Worm (Caenorhabditis elegans) whole organism, mixed stage, embryonic: ENCODE measurements around the gene T02D1.4.

Source experiments
- bed-3 ChIP-seq: fragments of 200-800 bp; sonication (Bioruptor generic); optimal IDR thresholded peaks from 3 replicates; lab custom pipeline; 2018; ENCODE audit warnings: mild to moderate bottlenecking, missing genetic modification characterization, moderate library complexity, missing compliant biosample characterization
- blmp-1 ChIP-seq: fragments of 150-350 bp; optimal IDR thresholded peaks from 2 replicates; lab custom pipeline; 2014; ENCODE audit warnings: missing biosample characterization, missing genetic modification characterization
- ceh-39 ChIP-seq: fragments of 150-350 bp; optimal IDR thresholded peaks from 2 replicates; lab custom pipeline; 2014; ENCODE audit warnings: missing biosample characterization, missing genetic modification characterization
- cnd-1 ChIP-seq: fragments of 200-800 bp; sonication (Bioruptor generic); optimal IDR thresholded peaks from 2 replicates; lab custom pipeline; 2018; ENCODE audit warnings: mild to moderate bottlenecking, missing genetic modification characterization, missing compliant biosample characterization
- drap-1 ChIP-seq: fragments of 200-800 bp; sonication (Bioruptor generic); optimal IDR thresholded peaks from 3 replicates; lab custom pipeline; 2018; ENCODE audit warnings: mild to moderate bottlenecking, missing genetic modification characterization, missing compliant biosample characterization
- elt-1 ChIP-seq: sonication (generic microtip); optimal IDR thresholded peaks from 2 replicates; lab custom pipeline; 2017; ENCODE audit warnings: missing genetic modification characterization, mild to moderate bottlenecking, missing compliant biosample characterization, antibody characterized with exemption, moderate library complexity, borderline replicate concordance; ENCODE audit not compliant: insufficient read depth
- elt-3 ChIP-seq: fragments of 150-350 bp; optimal IDR thresholded peaks from 2 replicates; lab custom pipeline; 2014; ENCODE audit warnings: missing biosample characterization, missing genetic modification characterization
- flh-1 ChIP-seq: fragments of 200-800 bp; sonication (Bioruptor generic); optimal IDR thresholded peaks from 2 replicates; lab custom pipeline; 2018; ENCODE audit warnings: mild to moderate bottlenecking, missing genetic modification characterization, moderate library complexity, missing compliant biosample characterization
- ham-2 ChIP-seq: fragments of 200-800 bp; sonication (Bioruptor generic); optimal IDR thresholded peaks from 2 replicates; lab custom pipeline; 2018; ENCODE audit warnings: mild to moderate bottlenecking, missing genetic modification characterization, missing compliant biosample characterization
- hlh-1 ChIP-seq: fragments of 150-350 bp; optimal IDR thresholded peaks from 2 replicates; lab custom pipeline; 2014; ENCODE audit warnings: missing biosample characterization, missing genetic modification reagents, missing genetic modification characterization
- lin-13 ChIP-seq: fragments of 150-350 bp; optimal IDR thresholded peaks from 2 replicates; lab custom pipeline; 2014; ENCODE audit warnings: missing biosample characterization, missing genetic modification characterization
- lin-32 ChIP-seq: fragments of 200-800 bp; sonication (Bioruptor generic); optimal IDR thresholded peaks from 2 replicates; lab custom pipeline; 2018; ENCODE audit warnings: mild to moderate bottlenecking, missing genetic modification characterization, missing compliant biosample characterization
- lsy-2 ChIP-seq: fragments of 150-350 bp; optimal IDR thresholded peaks from 2 replicates; lab custom pipeline; 2014; ENCODE audit warnings: missing biosample characterization, missing genetic modification characterization
- mab-5 ChIP-seq: fragments of 150-350 bp; optimal IDR thresholded peaks from 2 replicates; lab custom pipeline; 2014; ENCODE audit warnings: missing biosample characterization, missing genetic modification characterization
- mep-1 ChIP-seq: fragments of 150-350 bp; optimal IDR thresholded peaks from 2 replicates; lab custom pipeline; 2017; ENCODE audit warnings: missing biosample characterization, missing genetic modification reagents, missing genetic modification characterization, inconsistent platforms
- mls-2 ChIP-seq: sonication (generic microtip); optimal IDR thresholded peaks from 2 replicates; lab custom pipeline; 2016; ENCODE audit warnings: mild to moderate bottlenecking, missing genetic modification characterization, moderate library complexity, missing compliant biosample characterization
- nhr-12 ChIP-seq: fragments of 150-350 bp; optimal IDR thresholded peaks from 2 replicates; lab custom pipeline; 2014; ENCODE audit warnings: missing biosample characterization, missing genetic modification characterization
- nhr-28 ChIP-seq: fragments of 150-350 bp; optimal IDR thresholded peaks from 2 replicates; lab custom pipeline; 2014; ENCODE audit warnings: missing biosample characterization, missing genetic modification characterization
- nhr-76 ChIP-seq: sonication (generic microtip); optimal IDR thresholded peaks from 2 replicates; lab custom pipeline; 2017; ENCODE audit warnings: missing biosample characterization, missing genetic modification characterization
- pha-4 ChIP-seq: fragments of 150-350 bp; optimal IDR thresholded peaks from 2 replicates; lab custom pipeline; 2018; ENCODE audit warnings: missing biosample characterization, missing genetic modification reagents, missing genetic modification characterization
- sem-2 ChIP-seq: fragments of 200-800 bp; sonication (Bioruptor generic); optimal IDR thresholded peaks from 2 replicates; lab custom pipeline; 2018; ENCODE audit warnings: mild to moderate bottlenecking, missing genetic modification characterization, missing compliant biosample characterization
- snpc-4 ChIP-seq: fragments of 150-350 bp; optimal IDR thresholded peaks from 2 replicates; lab custom pipeline; 2014; ENCODE audit warnings: missing biosample characterization, missing genetic modification characterization
- sptf-1 ChIP-seq: sonication (generic microtip); optimal IDR thresholded peaks from 2 replicates; lab custom pipeline; 2017; ENCODE audit warnings: mild to moderate bottlenecking, missing genetic modification characterization, moderate library complexity, missing compliant biosample characterization
- tbx-8 ChIP-seq: fragments of 200-800 bp; sonication (Bioruptor generic); optimal IDR thresholded peaks from 2 replicates; lab custom pipeline; 2018; ENCODE audit warnings: mild to moderate bottlenecking, missing genetic modification characterization, moderate library complexity, missing compliant biosample characterization
- unc-120 ChIP-seq: sonication (generic microtip); optimal IDR thresholded peaks from 2 replicates; lab custom pipeline; 2017; ENCODE audit warnings: missing genetic modification characterization, missing compliant biosample characterization; ENCODE audit not compliant: poor library complexity, severe bottlenecking
- unc-39 ChIP-seq: fragments of 150-350 bp; optimal IDR thresholded peaks from 2 replicates; lab custom pipeline; 2014; ENCODE audit warnings: missing biosample characterization, missing genetic modification characterization
- unc-62 ChIP-seq: fragments of 150-350 bp; optimal IDR thresholded peaks from 2 replicates; lab custom pipeline; 2014; ENCODE audit warnings: missing biosample characterization, missing genetic modification reagents, missing genetic modification characterization
- ztf-11 ChIP-seq: fragments of 150-350 bp; optimal IDR thresholded peaks from 2 replicates; lab custom pipeline; 2014; ENCODE audit warnings: missing biosample characterization, missing genetic modification characterization

The T02D1.4 gene

DNA sequence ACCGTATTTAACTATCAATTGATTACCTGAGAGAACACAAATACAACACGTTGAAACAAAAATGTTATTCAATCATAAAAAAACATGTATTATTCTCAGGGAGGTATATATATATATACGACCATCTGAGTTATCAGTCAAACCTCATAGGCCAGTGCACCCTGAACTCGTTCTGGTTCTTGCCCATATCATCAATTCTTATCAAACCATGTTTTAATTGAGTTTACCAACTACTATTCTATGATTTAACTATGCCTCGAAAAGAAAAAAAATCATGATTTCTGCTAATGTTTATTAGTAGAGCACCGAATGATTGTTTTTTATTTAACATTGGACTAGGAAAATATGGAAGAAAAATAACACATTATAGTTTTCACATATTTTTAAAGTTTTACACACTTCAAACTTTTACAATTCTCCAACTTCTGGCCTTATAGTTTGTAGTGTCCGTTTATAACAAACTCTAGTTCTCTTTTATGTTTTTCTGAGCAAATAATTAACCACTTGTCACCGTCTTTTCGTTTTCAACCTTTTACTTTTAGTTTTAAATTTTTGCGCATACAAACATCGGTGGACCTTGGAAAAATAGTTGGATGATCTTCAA lies 32.8 kb downstream of the T02D1.4 start:
- TF ChIP-seq mab-5 (tag; lab: Kevin White, UChicago), result no peak
- TF ChIP-seq ceh-39 (tag; lab: Kevin White, UChicago), result no peak
- TF ChIP-seq blmp-1 (tag; lab: Kevin White, UChicago), result no peak
- TF ChIP-seq bed-3, result no peak
- TF ChIP-seq elt-1 (tag; lab: Kevin White, UChicago), result no peak
- no peak for TF ChIP-seq pha-4 (tag; lab: Kevin White, UChicago)
- TF ChIP-seq sem-2, result no peak
- no peak for TF ChIP-seq mls-2 (tag; lab: Kevin White, UChicago)
- no peak for TF ChIP-seq lsy-2 (tag; lab: Kevin White, UChicago)
- TF ChIP-seq elt-3 (tag; lab: Kevin White, UChicago), result no peak
- no peak for TF ChIP-seq lin-13
- TF ChIP-seq unc-39, result no peak
- TF ChIP-seq flh-1 (GFP tag; lab: Kevin White, UChicago), result no peak

- TF ChIP-seq snpc-4 (tag; lab: Kevin White, UChicago) (no peak), mab-5 (tag; lab: Kevin White, UChicago) (no peak), tbx-8 (GFP tag; lab: Kevin White, UChicago) (no peak), hlh-1 (no peak), ceh-39 (tag; lab: Kevin White, UChicago) (no peak), pha-4 (tag; lab: Kevin White, UChicago) (no peak), bed-3 (no peak), lin-13 (no peak), nhr-76 (tag; lab: Kevin White, UChicago) (no peak), elt-3 (tag; lab: Kevin White, UChicago) (no peak), flh-1 (GFP tag; lab: Kevin White, UChicago) (no peak)
Measured at ce11 chrIV:17435228-17435627, 35.7 kb downstream of the T02D1.4 start.

DNA sequence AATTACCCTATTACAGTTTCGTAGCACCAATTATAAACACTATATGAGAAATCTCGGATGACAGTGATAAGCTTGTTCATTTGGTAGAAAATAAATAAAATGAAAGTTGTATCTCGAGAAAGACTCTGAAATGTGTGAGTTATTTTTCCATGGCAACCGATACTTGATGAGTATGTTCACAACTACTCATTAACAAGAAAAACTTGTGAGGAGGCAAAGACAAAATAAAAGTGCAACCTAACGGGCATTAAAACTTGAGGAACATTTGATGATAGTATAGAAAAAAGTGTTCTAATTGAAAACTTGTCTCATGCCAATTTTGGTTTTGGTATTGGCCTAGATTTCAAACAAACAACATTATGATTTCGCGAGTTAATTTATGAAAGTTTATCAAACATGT lies 37.0 kb downstream of the T02D1.4 start, which contains the start of gene gcy-27:
TSS of gene gcy-27 (minus strand) at position 101 of the 400 bp plus-strand sequence.
- TF ChIP-seq unc-39 (no peak), sem-2 (no peak)

DNA sequence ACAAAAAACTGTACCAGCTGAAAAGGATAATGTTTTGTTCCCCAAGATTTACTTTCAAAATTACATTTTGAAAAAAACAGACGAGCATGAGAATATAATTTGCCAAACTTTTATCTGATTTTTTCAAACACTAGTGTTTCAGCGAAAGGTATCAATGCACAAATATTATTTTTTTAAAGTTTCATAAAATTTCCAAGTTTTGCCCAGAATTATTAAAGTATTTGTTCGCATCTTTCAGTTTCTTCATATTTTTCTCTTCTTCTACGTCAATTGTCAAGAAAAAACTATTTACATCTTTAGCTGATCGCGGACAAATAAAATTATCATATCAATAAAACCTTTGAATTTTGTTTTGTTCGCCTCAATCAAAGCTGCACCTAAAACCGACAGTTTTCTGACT lies 37.5 kb downstream of the T02D1.4 start, which contains the start of gene C06A12.8:
TSS of gene C06A12.8 (plus strand) at position 301 of the 400 bp plus-strand sequence.
- no peak for TF ChIP-seq hlh-1
- TF ChIP-seq ztf-11 (tag; lab: Kevin White, UChicago), result no peak
- TF ChIP-seq nhr-28 (tag; lab: Kevin White, UChicago), result no peak
- TF ChIP-seq tbx-8 (GFP tag; lab: Kevin White, UChicago), result no peak
- TF ChIP-seq elt-3 (tag; lab: Kevin White, UChicago), result no peak

DNA sequence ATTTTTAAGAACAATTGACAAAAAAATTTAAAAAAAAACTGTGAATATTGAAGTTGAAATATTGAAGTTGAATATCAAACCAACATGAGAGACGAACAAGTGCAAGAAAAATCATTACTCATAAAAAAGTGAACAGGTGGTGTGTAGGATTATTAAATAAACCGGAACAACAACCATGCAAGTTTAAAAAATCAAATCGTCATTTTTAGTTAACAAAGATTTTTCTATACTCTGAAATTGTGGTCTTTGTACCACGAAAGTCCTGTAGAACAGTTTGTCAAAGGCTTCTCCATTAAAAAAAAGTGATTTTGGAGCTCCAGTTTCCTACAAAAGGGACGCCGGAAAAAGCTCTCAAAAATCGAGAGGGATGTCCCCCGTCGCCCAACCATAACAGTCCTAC lies 40.4 kb downstream of the T02D1.4 start, which contains the start of gene C06A12.19:
TSS of gene C06A12.19 (minus strand) at position 101 of the 400 bp plus-strand sequence.
- TF ChIP-seq unc-120 (tag; lab: Kevin White, UChicago) (no peak), unc-62 (GFP tag; lab: Kevin White, UChicago) (no peak), mls-2 (tag; lab: Kevin White, UChicago) (no peak), nhr-12 (no peak)

DNA sequence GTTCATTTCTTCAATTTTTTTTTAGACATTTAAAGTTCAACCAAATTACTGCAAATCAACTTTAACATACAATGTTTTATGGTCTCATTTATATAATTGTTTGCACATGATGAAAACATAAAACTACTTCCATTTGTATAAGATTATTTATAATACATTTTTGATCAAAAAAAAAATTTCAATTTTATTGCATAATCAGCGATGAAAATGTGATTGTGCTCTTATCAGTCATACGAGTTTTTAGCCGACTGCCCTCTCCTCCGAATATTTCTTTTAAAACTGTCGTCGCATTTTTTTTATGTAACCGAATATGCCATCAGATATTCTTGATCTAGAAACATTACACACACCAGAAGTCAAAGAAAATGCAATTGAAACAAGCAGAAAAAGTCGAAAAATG lies 40.9 kb downstream of the T02D1.4 start, which contains the start of gene F08A7.1:
TSS of gene F08A7.1 (plus strand) at position 191 of the 400 bp plus-strand sequence.
- TF ChIP-seq blmp-1 (tag; lab: Kevin White, UChicago), result no peak
- no peak for TF ChIP-seq pha-4 (tag; lab: Kevin White, UChicago)
- no peak for TF ChIP-seq hlh-1
- TF ChIP-seq ceh-39 (tag; lab: Kevin White, UChicago), result no peak
- TF ChIP-seq tbx-8 (GFP tag; lab: Kevin White, UChicago), result no peak
- no peak for TF ChIP-seq nhr-76 (tag; lab: Kevin White, UChicago)
- TF ChIP-seq unc-39, result no peak
- TF ChIP-seq snpc-4 (tag; lab: Kevin White, UChicago), result no peak
- no peak for TF ChIP-seq ham-2 (GFP tag; lab: Kevin White, UChicago)
- no peak for TF ChIP-seq lin-32 (GFP tag; lab: Kevin White, UChicago)
- TF ChIP-seq sptf-1 (tag; lab: Kevin White, UChicago), result no peak
- no peak for TF ChIP-seq cnd-1 (tag; lab: Kevin White, UChicago)
- TF ChIP-seq nhr-12, result no peak
- TF ChIP-seq mep-1, result no peak
- TF ChIP-seq drap-1 (GFP tag; lab: Kevin White, UChicago), result no peak
